Worm (Caenorhabditis elegans) whole organism, dauer: ENCODE measurements around the gene F20D6.8.

Experiments used
- unc-62 ChIP-seq: sonication (generic microtip); optimal IDR thresholded peaks from 2 replicates; lab custom pipeline; 2017; ENCODE audit warnings: missing biosample characterization, missing genetic modification reagents, missing genetic modification characterization

F20D6.8 gene

ce11 chrV:8143605-8144004, 24.5 kb downstream of the F20D6.8 start, which contains the start of gene D1014.2:
Gene D1014.2, plus strand, starts transcription at chrV:8143905.
- TF ChIP-seq unc-62, result no peak

- no peak for TF ChIP-seq unc-62
These were observed 35.1 kb downstream of the F20D6.8 start, which contains the start of gene D1014.4 for ce11 chrV:8132926-8133325. Gene D1014.4, plus strand, starts transcription at chrV:8133226.

- TF ChIP-seq unc-62, result no peak
These were observed 36.4 kb downstream of the F20D6.8 start for ce11 chrV:8131628-8132027.

- no peak for TF ChIP-seq unc-62
These were observed 37.3 kb downstream of the F20D6.8 start for ce11 chrV:8130812-8131211.

ce11 chrV:8130149-8130661, 37.9 kb downstream of the F20D6.8 start, which contains the start of gene snap-1:
Gene snap-1, plus strand, starts transcription at chrV:8130611.
- no peak for TF ChIP-seq unc-62

ce11 chrV:8129719-8130118, 38.4 kb downstream of the F20D6.8 start:
- no peak for TF ChIP-seq unc-62

ce11 chrV:8129252-8129651, 38.8 kb downstream of the F20D6.8 start, which contains the start of gene spr-1:
Gene spr-1, minus strand, starts transcription at chrV:8129352.
- TF ChIP-seq unc-62, result no peak

- TF ChIP-seq unc-62, result no peak
These were observed 44.7 kb downstream of the F20D6.8 start, which contains the start of gene D1014.5 for ce11 chrV:8123384-8123783. Gene D1014.5, plus strand, starts transcription at chrV:8123684.

- TF ChIP-seq unc-62, result no peak
These were observed 47.2 kb downstream of the F20D6.8 start, which contains the start of gene D1014.6 for ce11 chrV:8120868-8121267. Gene D1014.6, plus strand, starts transcription at chrV:8121168.

- no peak for TF ChIP-seq unc-62
These were observed 50.1 kb downstream of the F20D6.8 start, which contains the start of gene D1014.7 for ce11 chrV:8117964-8118363. Gene D1014.7, plus strand, starts transcription at chrV:8118264.
